Worm (Caenorhabditis elegans) whole organism, L4 larva: ENCODE results near the gene F58H7.5.

ENCODE experiments used
- F10B5.3 ChIP-seq: sonication (generic microtip); optimal IDR thresholded peaks from 2 replicates; lab custom pipeline; 2016; ENCODE audit warnings: mild to moderate bottlenecking, missing genetic modification characterization, missing compliant biosample characterization
- F26F4.8 ChIP-seq: fragments of 200-800 bp; sonication (Bioruptor generic); conservative IDR thresholded peaks from 2 replicates; pipeline ENCODE4 v1.3.6; 2022; ENCODE audit warnings: missing genetic modification characterization, missing compliant biosample characterization
- F49E8.2 ChIP-seq: sonication (generic microtip); optimal IDR thresholded peaks from 2 replicates; lab custom pipeline; 2016; ENCODE audit warnings: missing compliant biosample characterization, mild to moderate bottlenecking, missing genetic modification characterization, borderline replicate concordance
- aha-1 ChIP-seq: fragments of 150-350 bp; peaks from one replicate; lab custom pipeline; 2014; ENCODE audit warnings: missing biosample characterization, missing genetic modification characterization
- ama-1 ChIP-seq: fragments of 150-350 bp; optimal IDR thresholded peaks from 2 replicates; lab custom pipeline; 2014; ENCODE audit warnings: inconsistent platforms, mixed read lengths
- ceh-20 ChIP-seq: fragments of 200-800 bp; sonication (Bioruptor generic); IDR thresholded peaks from 2 replicates; pipeline ENCODE4 v1.3.6; 2022; ENCODE audit warnings: missing genetic modification reagents, missing genetic modification characterization, missing compliant biosample characterization
- ceh-32 ChIP-seq: sonication (generic microtip); optimal IDR thresholded peaks from 2 replicates; lab custom pipeline; 2016; ENCODE audit warnings: mild to moderate bottlenecking, missing genetic modification characterization, missing compliant biosample characterization; ENCODE audit not compliant: poor library complexity
- ctbp-1 ChIP-seq: fragments of 200-800 bp; sonication (Bioruptor generic); IDR thresholded peaks from 2 replicates; pipeline ENCODE4 v1.3.6; 2022; ENCODE audit warnings: missing genetic modification reagents, missing genetic modification characterization, missing compliant biosample characterization
- daf-12 ChIP-seq: fragments of 150-350 bp; optimal IDR thresholded peaks from 2 replicates; lab custom pipeline; 2014; ENCODE audit warnings: missing biosample characterization, missing genetic modification reagents, missing genetic modification characterization
- daf-16 ChIP-seq, 3 experiments: sonication (generic microtip); optimal IDR thresholded peaks; 2 replicates each; lab custom pipeline; 2016 to 2017; ENCODE audit warnings: missing genetic modification characterization in 3 of 3, missing genetic modification reagents in 3 of 3, mild to moderate bottlenecking in 2 of 3, missing compliant biosample characterization in 2 of 3, missing biosample characterization in 1 of 3, moderate library complexity in 1 of 3
- daf-8 ChIP-seq: fragments of 200-800 bp; sonication (Bioruptor generic); IDR thresholded peaks from 2 replicates; pipeline ENCODE4 v1.3.6; 2022; ENCODE audit warnings: missing genetic modification characterization, missing compliant biosample characterization
- dmd-6 ChIP-seq: fragments of 200-800 bp; sonication (Bioruptor generic); IDR thresholded peaks from 2 replicates; pipeline ENCODE4 v1.3.6; 2022; ENCODE audit warnings: missing genetic modification reagents, missing genetic modification characterization, missing compliant biosample characterization
- dpl-1 ChIP-seq: fragments of 150-350 bp; optimal IDR thresholded peaks from 2 replicates; lab custom pipeline; 2014; ENCODE audit warnings: missing biosample characterization, missing genetic modification reagents, missing genetic modification characterization
- duxl-1 ChIP-seq: sonication (generic microtip); optimal IDR thresholded peaks from 2 replicates; lab custom pipeline; 2016; ENCODE audit warnings: mild to moderate bottlenecking, missing genetic modification characterization, moderate library complexity, missing compliant biosample characterization; ENCODE audit not compliant: poor library complexity
- dve-1 ChIP-seq: sonication (generic microtip); optimal IDR thresholded peaks from 2 replicates; lab custom pipeline; 2017; ENCODE audit warnings: antibody characterized with exemption, mild to moderate bottlenecking, missing genetic modification characterization, missing compliant biosample characterization; ENCODE audit not compliant: insufficient read depth
- fos-1 ChIP-seq: fragments of 150-350 bp; optimal IDR thresholded peaks from 2 replicates; lab custom pipeline; 2014; ENCODE audit warnings: missing biosample characterization, missing genetic modification characterization
- gei-8 ChIP-seq: fragments of 200-800 bp; sonication (Bioruptor generic); optimal IDR thresholded peaks from 2 replicates; lab custom pipeline; 2018; ENCODE audit warnings: mild to moderate bottlenecking, missing genetic modification characterization, missing compliant biosample characterization
- hlh-11 ChIP-seq: fragments of 200-800 bp; sonication (Bioruptor generic); optimal IDR thresholded peaks from 2 replicates; lab custom pipeline; 2018; ENCODE audit warnings: mild to moderate bottlenecking, missing genetic modification characterization, missing compliant biosample characterization
- hlh-30 ChIP-seq: sonication (generic microtip); optimal IDR thresholded peaks from 2 replicates; lab custom pipeline; 2017; ENCODE audit warnings: antibody characterized with exemption, mild to moderate bottlenecking, missing genetic modification characterization, missing compliant biosample characterization; ENCODE audit not compliant: insufficient read depth
- hmg-1.1 ChIP-seq: fragments of 200-800 bp; sonication (Bioruptor generic); IDR thresholded peaks from 2 replicates; pipeline ENCODE4 v1.3.6; 2022; ENCODE audit warnings: missing genetic modification reagents, missing genetic modification characterization, missing compliant biosample characterization
- lim-7 ChIP-seq: fragments of 200-800 bp; sonication (Bioruptor generic); IDR thresholded peaks from 2 replicates; pipeline ENCODE4 v1.3.6; 2022; ENCODE audit warnings: missing genetic modification characterization, missing compliant biosample characterization
- lin-13 ChIP-seq: fragments of 150-350 bp; optimal IDR thresholded peaks from 2 replicates; lab custom pipeline; 2014; ENCODE audit warnings: missing biosample characterization, missing genetic modification reagents, missing genetic modification characterization
- lin-15B ChIP-seq: fragments of 150-350 bp; sonication (generic microtip); optimal IDR thresholded peaks from 3 replicates; lab custom pipeline; 2014; ENCODE audit warnings: missing biosample characterization, missing genetic modification characterization
- lir-3 ChIP-seq: sonication (generic microtip); optimal IDR thresholded peaks from 2 replicates; lab custom pipeline; 2016; ENCODE audit warnings: mild to moderate bottlenecking, missing genetic modification characterization, missing compliant biosample characterization
- lsy-2 ChIP-seq, 2 experiments: fragments of 150-350 bp in 1 of 2; sonication (generic microtip) in 1 of 2; optimal IDR thresholded peaks; 2 replicates each; lab custom pipeline; 2014 to 2017; ENCODE audit warnings: missing biosample characterization in 2 of 2, missing genetic modification characterization in 2 of 2
- madf-5 ChIP-seq, 2 experiments: fragments of 200-800 bp; sonication (Bioruptor generic); IDR thresholded peaks; 2 replicates each; pipeline ENCODE4 v1.3.6; 2022; ENCODE audit warnings: missing compliant biosample characterization in 2 of 2, missing genetic modification characterization in 2 of 2
- mdl-1 ChIP-seq, 2 experiments: fragments of 150-350 bp in 1 of 2; sonication (generic microtip) in 1 of 2; optimal IDR thresholded peaks; 2 replicates each; lab custom pipeline; 2014 to 2017; ENCODE audit warnings: missing biosample characterization in 2 of 2, missing genetic modification characterization in 2 of 2
- mep-1 ChIP-seq: fragments of 150-350 bp; sonication (generic microtip); optimal IDR thresholded peaks from 3 replicates; lab custom pipeline; 2014; ENCODE audit warnings: missing biosample characterization, missing genetic modification characterization
- mes-2 ChIP-seq: sonication (generic microtip); optimal IDR thresholded peaks from 2 replicates; lab custom pipeline; 2016; ENCODE audit warnings: missing genotype, mild to moderate bottlenecking, missing genetic modification characterization, missing compliant biosample characterization; ENCODE audit not compliant: poor library complexity, severe bottlenecking
- mxl-2 ChIP-seq: fragments of 200-800 bp; sonication (Bioruptor generic); conservative IDR thresholded peaks from 2 replicates; pipeline ENCODE4 v1.3.6; 2022; ENCODE audit warnings: missing genetic modification reagents, missing genetic modification characterization, missing compliant biosample characterization
- mxl-3 ChIP-seq: fragments of 200-800 bp; sonication (Bioruptor generic); optimal IDR thresholded peaks from 2 replicates; lab custom pipeline; 2018; ENCODE audit warnings: mild to moderate bottlenecking, missing genetic modification characterization, missing compliant biosample characterization
- nhr-11 ChIP-seq: fragments of 150-350 bp; optimal IDR thresholded peaks from 2 replicates; lab custom pipeline; 2014; ENCODE audit warnings: missing biosample characterization, missing genetic modification characterization
- nhr-25 ChIP-seq: sonication (generic microtip); optimal IDR thresholded peaks from 2 replicates; lab custom pipeline; 2017; ENCODE audit warnings: missing genetic modification characterization, mild to moderate bottlenecking, missing compliant biosample characterization, antibody characterized with exemption, moderate library complexity, borderline replicate concordance; ENCODE audit not compliant: insufficient read depth
- nhr-28 ChIP-seq: fragments of 150-350 bp; optimal IDR thresholded peaks from 2 replicates; lab custom pipeline; 2014; ENCODE audit warnings: missing biosample characterization, missing genetic modification characterization
- nhr-48 ChIP-seq: sonication (generic microtip); optimal IDR thresholded peaks from 2 replicates; lab custom pipeline; 2016; ENCODE audit warnings: mild to moderate bottlenecking, missing genetic modification characterization, missing compliant biosample characterization
- nhr-6 ChIP-seq: fragments of 150-350 bp; optimal IDR thresholded peaks from 2 replicates; lab custom pipeline; 2014; ENCODE audit warnings: missing biosample characterization, missing genetic modification characterization
- pha-4 ChIP-seq, 2 experiments: fragments of 150-350 bp in 1 of 2; fragments of 200-800 bp in 1 of 2; sonication (Bioruptor generic) in 1 of 2; IDR thresholded peaks in 1 of 2; optimal IDR thresholded peaks in 1 of 2; 2 replicates each; pipeline versions ENCODE4 v1.3.6 to Lab custom; 2014 to 2022; ENCODE audit warnings: missing genetic modification characterization in 2 of 2, missing genetic modification reagents in 2 of 2, missing biosample characterization in 1 of 2, missing compliant biosample characterization in 1 of 2
- pqm-1 ChIP-seq: sonication (generic microtip); optimal IDR thresholded peaks from 2 replicates; lab custom pipeline; 2017; ENCODE audit warnings: missing biosample characterization, missing genetic modification characterization
- rbr-2 ChIP-seq: sonication (generic microtip); optimal IDR thresholded peaks from 2 replicates; lab custom pipeline; 2016; ENCODE audit warnings: missing genotype, missing genetic modification characterization, missing compliant biosample characterization
- saeg-2 ChIP-seq: fragments of 200-800 bp; sonication (Bioruptor generic); IDR thresholded peaks from 2 replicates; pipeline ENCODE4 v1.3.6; 2022; ENCODE audit warnings: missing genetic modification reagents, missing genetic modification characterization, missing compliant biosample characterization
- skn-1 ChIP-seq: fragments of 150-350 bp; optimal IDR thresholded peaks from 2 replicates; lab custom pipeline; 2014; ENCODE audit warnings: missing biosample characterization, missing genetic modification characterization
- snpc-1.2 ChIP-seq: fragments of 200-800 bp; sonication (Bioruptor generic); IDR thresholded peaks from 2 replicates; pipeline ENCODE4 v1.3.6; 2022; ENCODE audit warnings: missing genetic modification reagents, missing genetic modification characterization, missing compliant biosample characterization
- unc-62 ChIP-seq, 3 experiments: fragments of 150-350 bp in 1 of 3; sonication (generic microtip); optimal IDR thresholded peaks in 2 of 3; peaks in 1 of 3; 1 replicate in 1 of 3; 2 replicates in 2 of 3; lab custom pipeline; 2014 to 2017; ENCODE audit warnings: missing biosample characterization in 3 of 3, missing genetic modification characterization in 3 of 3, missing genetic modification reagents in 3 of 3, missing genotype in 1 of 3
- zag-1 ChIP-seq: fragments of 150-350 bp; optimal IDR thresholded peaks from 2 replicates; lab custom pipeline; 2014; ENCODE audit warnings: missing biosample characterization, missing genetic modification characterization

F58H7.5 gene

ce11 chrIV:951569-951968 lies 31.8 kb downstream of the F58H7.5 start:
- TF ChIP-seq duxl-1 (tag; lab: Kevin White, UChicago): no peak
- TF ChIP-seq ctbp-1: 0 out of 2 replicates have a peak, but pooled peaks have one; percentile 22

- TF ChIP-seq madf-5 (GFP tag; IDR thresholded peaks at IDR 0.05; lab: Robert Waterston, UW) (no peak), aha-1 (tag; lab: Kevin White, UChicago) (peak; percentile 90)
These were observed 33.3 kb downstream of the F58H7.5 start for ce11 chrIV:953136-953535.

ce11 chrIV:957820-958219 lies 38.0 kb downstream of the F58H7.5 start:
- TF ChIP-seq pha-4 (GFP tag; IDR thresholded peaks at IDR 0.05; lab: Robert Waterston, UW): no peak
- TF ChIP-seq pha-4 (tag; optimal IDR thresholded peaks at IDR 0.05; lab: Kevin White, UChicago): peak; percentile 43
- TF ChIP-seq snpc-1.2 (GFP tag; lab: Robert Waterston, UW): no peak
- peak; percentile 14 for TF ChIP-seq nhr-6 (tag; lab: Kevin White, UChicago)
- peak; percentile 80 for TF ChIP-seq hlh-11 (tag; lab: Kevin White, UChicago)
- peak; percentile 92 for TF ChIP-seq hlh-30 (tag; lab: Kevin White, UChicago)
- TF ChIP-seq dmd-6 (GFP tag; lab: Robert Waterston, UW): peak; percentile 55; the same call in 1 of the 2 replicates
- peak; percentile 57 for TF ChIP-seq pqm-1 (tag; lab: Kevin White, UChicago)
- no peak for TF ChIP-seq lir-3 (tag; lab: Kevin White, UChicago)
- no peak for TF ChIP-seq mxl-2 (GFP tag; lab: Robert Waterston, UW)
- TF ChIP-seq lin-15B (tag; lab: Kevin White, UChicago): no peak
- peak; percentile 35 to 77 for TF ChIP-seq lsy-2 (tag; optimal IDR thresholded peaks at IDR 0.05; lab: Kevin White, UChicago)
- TF ChIP-seq nhr-11 (tag; lab: Kevin White, UChicago): peak; percentile 72
- no peak for TF ChIP-seq daf-8 (GFP tag; lab: Robert Waterston, UW)
- TF ChIP-seq F26F4.8: no peak
- peak; percentile 45 for TF ChIP-seq dpl-1 (GFP tag; lab: Kevin White, UChicago)
- TF ChIP-seq ceh-20: no peak
- peak; percentile 62; the same call in 1 of the 2 replicates for TF ChIP-seq hmg-1.1 (GFP tag; lab: Robert Waterston, UW)
- no peak for TF ChIP-seq lim-7 (GFP tag; lab: Robert Waterston, UW)
- TF ChIP-seq mdl-1 (tag; optimal IDR thresholded peaks at IDR 0.05; lab: Kevin White, UChicago): peak in 1 of 2 experiments; percentile 71
- peak; percentile 6 for TF ChIP-seq lin-13 (GFP tag; lab: Kevin White, UChicago)
- peak; percentile 85 for TF ChIP-seq dve-1 (tag; lab: Kevin White, UChicago)
- TF ChIP-seq mes-2: peak; percentile 71
- no peak for TF ChIP-seq zag-1 (tag; lab: Kevin White, UChicago)
- peak in 1 of 2 experiments; percentile 16 for TF ChIP-seq daf-16 (GFP tag; optimal IDR thresholded peaks at IDR 0.05; lab: Kevin White, UChicago)
- no peak for TF ChIP-seq daf-16 (tag; optimal IDR thresholded peaks at IDR 0.05; lab: Kevin White, UChicago)
- TF ChIP-seq F49E8.2 (tag; lab: Kevin White, UChicago): no peak
- peak; percentile 66 for TF ChIP-seq nhr-25 (tag; lab: Kevin White, UChicago)
- TF ChIP-seq fos-1 (tag; lab: Kevin White, UChicago): no peak
- TF ChIP-seq aha-1 (tag; lab: Kevin White, UChicago): peak; percentile 99
- peak; percentile 98 for TF ChIP-seq nhr-28 (tag; lab: Kevin White, UChicago)
- TF ChIP-seq F10B5.3 (tag; lab: Kevin White, UChicago): no peak
- TF ChIP-seq mep-1: peak; percentile 79
- no peak for TF ChIP-seq daf-12 (tag; lab: Kevin White, UChicago)
- peak; percentile 80 for TF ChIP-seq mxl-3
- TF ChIP-seq unc-62 (GFP tag; optimal IDR thresholded peaks at IDR 0.05 in 1 of 2; lab: Kevin White, UChicago): peak in 1 of 2 experiments; percentile 71
- no peak for TF ChIP-seq unc-62 (tag; optimal IDR thresholded peaks at IDR 0.05; lab: Kevin White, UChicago)
- TF ChIP-seq gei-8 (GFP tag; lab: Kevin White, UChicago): no peak
- TF ChIP-seq skn-1 (tag; lab: Kevin White, UChicago): no peak
- TF ChIP-seq ceh-32 (tag; lab: Kevin White, UChicago): no peak
- no peak for TF ChIP-seq ama-1 (lab: Kevin White, UChicago)
- TF ChIP-seq duxl-1 (tag; lab: Kevin White, UChicago): peak; percentile 50
- TF ChIP-seq rbr-2 (tag; lab: Kevin White, UChicago): peak; percentile 44
- TF ChIP-seq saeg-2: no peak
- TF ChIP-seq nhr-48 (tag; lab: Kevin White, UChicago): peak; percentile 4
